Worm (Caenorhabditis elegans): ENCODE data around the gene fbxa-6.

- TF ChIP-seq pqm-1 (tag; optimal IDR thresholded peaks at IDR 0.05) (no peak), aly-2 (tag; optimal IDR thresholded peaks at IDR 0.05) (no peak), nhr-77 (tag; optimal IDR thresholded peaks at IDR 0.05) (no peak), ama-1 (optimal IDR thresholded peaks at IDR 0.05) (no peak), mml-1 (tag; optimal IDR thresholded peaks at IDR 0.05) (no peak), hmg-11 (tag; optimal IDR thresholded peaks at IDR 0.05) (no peak), ZK546.5 (tag; optimal IDR thresholded peaks at IDR 0.05) (no peak), nhr-28 (tag; optimal IDR thresholded peaks at IDR 0.05) (no peak), nhr-11 (tag; optimal IDR thresholded peaks at IDR 0.05) (no peak), unc-62 (GFP tag; optimal IDR thresholded peaks at IDR 0.05) (no peak), ztf-4 (tag; optimal IDR thresholded peaks at IDR 0.05) (no peak)
Observed at ce11 chrIII:23862-24261, 21.0 kb upstream of the fbxa-6 start, which contains the start of gene H10E21.5.

Measured in whole organism, L3 larva.